Worm (Caenorhabditis elegans) whole organism, late embryonic: ENCODE results near the gene ZK742.7.

Experiments
- C08G9.2 ChIP-seq: sonication (generic microtip); optimal IDR thresholded peaks from 2 replicates; lab custom pipeline; 2016; ENCODE audit warnings: mild to moderate bottlenecking, missing genetic modification characterization, moderate library complexity, missing compliant biosample characterization
- F13H6.1 ChIP-seq: sonication (generic microtip); optimal IDR thresholded peaks from 2 replicates; lab custom pipeline; 2016; ENCODE audit warnings: missing genetic modification characterization, missing compliant biosample characterization
- K09A11.1 ChIP-seq: sonication (generic microtip); optimal IDR thresholded peaks from 2 replicates; lab custom pipeline; 2017; ENCODE audit warnings: antibody characterized with exemption, mild to moderate bottlenecking, missing genetic modification characterization, missing compliant biosample characterization; ENCODE audit not compliant: insufficient read depth
- ceh-14 ChIP-seq: sonication (generic microtip); optimal IDR thresholded peaks from 2 replicates; lab custom pipeline; 2016; ENCODE audit warnings: missing genotype, missing genetic modification characterization, missing compliant biosample characterization
- ceh-18 ChIP-seq: sonication (generic microtip); optimal IDR thresholded peaks from 2 replicates; lab custom pipeline; 2016; ENCODE audit warnings: missing genetic modification characterization, missing compliant biosample characterization
- ceh-2 ChIP-seq: sonication (generic microtip); optimal IDR thresholded peaks from 2 replicates; lab custom pipeline; 2016; ENCODE audit warnings: missing genotype, missing genetic modification characterization, missing compliant biosample characterization
- ceh-24 ChIP-seq: sonication (generic microtip); optimal IDR thresholded peaks from 2 replicates; lab custom pipeline; 2016; ENCODE audit warnings: mild to moderate bottlenecking, missing genetic modification characterization, missing compliant biosample characterization
- ceh-31 ChIP-seq: sonication (generic microtip); optimal IDR thresholded peaks from 2 replicates; lab custom pipeline; 2016; ENCODE audit warnings: missing genetic modification characterization, missing compliant biosample characterization
- ceh-34 ChIP-seq: sonication (generic microtip); optimal IDR thresholded peaks from 2 replicates; lab custom pipeline; 2016; ENCODE audit warnings: mild to moderate bottlenecking, missing genetic modification characterization, missing compliant biosample characterization
- ceh-45 ChIP-seq: fragments of 200-800 bp; sonication (Bioruptor generic); IDR thresholded peaks from 2 replicates; pipeline ENCODE4 v1.3.6; 2022; ENCODE audit warnings: missing genetic modification reagents, missing genetic modification characterization, missing compliant biosample characterization
- ceh-6 ChIP-seq: fragments of 200-800 bp; sonication (Bioruptor generic); optimal IDR thresholded peaks from 2 replicates; lab custom pipeline; 2018; ENCODE audit warnings: mild to moderate bottlenecking, missing genetic modification characterization, missing compliant biosample characterization
- dve-1 ChIP-seq: sonication (generic microtip); optimal IDR thresholded peaks from 2 replicates; lab custom pipeline; 2017; ENCODE audit warnings: antibody characterized with exemption, mild to moderate bottlenecking, missing genetic modification characterization, missing compliant biosample characterization
- elt-2 ChIP-seq: sonication (generic microtip); optimal IDR thresholded peaks from 2 replicates; lab custom pipeline; 2016; ENCODE audit warnings: missing genetic modification reagents, missing genetic modification characterization, missing compliant biosample characterization
- ets-4 ChIP-seq: sonication (generic microtip); optimal IDR thresholded peaks from 2 replicates; lab custom pipeline; 2016; ENCODE audit warnings: missing genetic modification characterization, missing compliant biosample characterization
- fax-1 ChIP-seq: sonication (generic microtip); optimal IDR thresholded peaks from 2 replicates; lab custom pipeline; 2016; ENCODE audit warnings: missing genotype, missing genetic modification characterization, missing compliant biosample characterization
- fkh-10 ChIP-seq: fragments of 150-350 bp; optimal IDR thresholded peaks from 2 replicates; lab custom pipeline; 2014; ENCODE audit warnings: missing biosample characterization, missing genetic modification reagents, missing genetic modification characterization
- fkh-6 ChIP-seq: sonication (generic microtip); optimal IDR thresholded peaks from 2 replicates; lab custom pipeline; 2016; ENCODE audit warnings: missing genetic modification characterization, missing compliant biosample characterization
- hlh-13 ChIP-seq: fragments of 200-800 bp; sonication (Bioruptor generic); optimal IDR thresholded peaks from 2 replicates; lab custom pipeline; 2018; ENCODE audit warnings: mild to moderate bottlenecking, missing genetic modification characterization, missing compliant biosample characterization
- lim-6 ChIP-seq: sonication (generic microtip); optimal IDR thresholded peaks from 2 replicates; lab custom pipeline; 2016; ENCODE audit warnings: missing genetic modification characterization, missing compliant biosample characterization
- lin-11 ChIP-seq: fragments of 200-800 bp; sonication (Bioruptor generic); optimal IDR thresholded peaks from 2 replicates; lab custom pipeline; 2018; ENCODE audit warnings: mild to moderate bottlenecking, missing genetic modification characterization, missing compliant biosample characterization
- nhr-11 ChIP-seq: fragments of 150-350 bp; optimal IDR thresholded peaks from 2 replicates; lab custom pipeline; 2014; ENCODE audit warnings: missing biosample characterization, missing genetic modification characterization
- nhr-232 ChIP-seq: sonication (generic microtip); optimal IDR thresholded peaks from 2 replicates; lab custom pipeline; 2016; ENCODE audit warnings: missing genetic modification characterization, missing compliant biosample characterization
- odd-2 ChIP-seq: sonication (generic microtip); optimal IDR thresholded peaks from 2 replicates; lab custom pipeline; 2017; ENCODE audit warnings: antibody characterized with exemption, mild to moderate bottlenecking, missing genetic modification characterization, missing compliant biosample characterization
- pat-9 ChIP-seq: fragments of 200-800 bp; sonication (Bioruptor generic); optimal IDR thresholded peaks from 2 replicates; lab custom pipeline; 2018; ENCODE audit warnings: mild to moderate bottlenecking, missing genetic modification characterization, moderate library complexity, missing compliant biosample characterization
- pros-1 ChIP-seq: fragments of 150-350 bp; optimal IDR thresholded peaks from 2 replicates; lab custom pipeline; 2014; ENCODE audit warnings: missing biosample characterization, missing genetic modification reagents, missing genetic modification characterization
- ref-2 ChIP-seq: sonication (generic microtip); optimal IDR thresholded peaks from 2 replicates; lab custom pipeline; 2016; ENCODE audit warnings: missing genetic modification characterization, missing compliant biosample characterization
- sox-2 ChIP-seq: fragments of 200-800 bp; sonication (Bioruptor generic); IDR thresholded peaks from 2 replicates; pipeline ENCODE4 v1.3.6; 2022; ENCODE audit warnings: missing genetic modification reagents, missing genetic modification characterization, missing compliant biosample characterization
- sox-4 ChIP-seq: sonication (generic microtip); optimal IDR thresholded peaks from 2 replicates; lab custom pipeline; 2017; ENCODE audit warnings: mild to moderate bottlenecking, missing genetic modification characterization, inconsistent platforms, missing compliant biosample characterization
- tbx-2 ChIP-seq: sonication (generic microtip); optimal IDR thresholded peaks from 2 replicates; lab custom pipeline; 2016; ENCODE audit warnings: missing genetic modification characterization, missing compliant biosample characterization
- ttx-3 ChIP-seq: sonication (generic microtip); optimal IDR thresholded peaks from 2 replicates; lab custom pipeline; 2016; ENCODE audit warnings: missing genetic modification reagents, missing genetic modification characterization, missing compliant biosample characterization
- unc-3 ChIP-seq, 2 experiments: fragments of 200-800 bp in 1 of 2; sonication (Bioruptor generic) in 1 of 2; sonication (generic microtip) in 1 of 2; conservative IDR thresholded peaks in 1 of 2; optimal IDR thresholded peaks in 1 of 2; 2 replicates each; pipeline versions ENCODE4 v1.3.6 to Lab custom; 2016 to 2022; ENCODE audit warnings: missing compliant biosample characterization in 2 of 2, missing genetic modification characterization in 2 of 2, missing genetic modification reagents in 1 of 2
- unc-42 ChIP-seq: sonication (generic microtip); optimal IDR thresholded peaks from 2 replicates; lab custom pipeline; 2016; ENCODE audit warnings: missing genotype, missing genetic modification characterization, missing compliant biosample characterization
- unc-55 ChIP-seq: sonication (generic microtip); optimal IDR thresholded peaks from 2 replicates; lab custom pipeline; 2017; ENCODE audit warnings: missing biosample characterization, missing genetic modification reagents, missing genetic modification characterization
- zip-5 ChIP-seq: sonication (generic microtip); optimal IDR thresholded peaks from 2 replicates; lab custom pipeline; 2016; ENCODE audit warnings: missing genetic modification characterization, missing compliant biosample characterization
- ztf-16 ChIP-seq: sonication (generic microtip); optimal IDR thresholded peaks from 2 replicates; lab custom pipeline; 2017; ENCODE audit warnings: missing genetic modification characterization, missing compliant biosample characterization

ZK742.7 gene

ce11 chrV:7810591-7810990 lies 12.4 kb downstream of the ZK742.7 start:
- no peak for TF ChIP-seq sox-2
- no peak for TF ChIP-seq ceh-2
- no peak for TF ChIP-seq ceh-31 (tag; lab: Kevin White, UChicago)
- TF ChIP-seq ttx-3: no peak
- no peak for TF ChIP-seq K09A11.1
- no peak for TF ChIP-seq ceh-6 (GFP tag; lab: Kevin White, UChicago)
- no peak for TF ChIP-seq unc-3 (GFP tag; conservative IDR thresholded peaks at IDR 0.05; lab: Robert Waterston, UW)
- no peak for TF ChIP-seq unc-3 (tag; optimal IDR thresholded peaks at IDR 0.05; lab: Kevin White, UChicago)
- TF ChIP-seq nhr-11 (tag; lab: Kevin White, UChicago): no peak
- TF ChIP-seq, all 69 proteins: peak for 0

ce11 chrV:7811758-7812157 lies 13.6 kb downstream of the ZK742.7 start, which contains the start of gene ZK742.4:
ZK742.4 (minus strand) TSS chrV:7811792.
- TF ChIP-seq pros-1 (tag; lab: Kevin White, UChicago): no peak
- TF ChIP-seq tbx-2 (tag; lab: Kevin White, UChicago): peak; percentile 12
- no peak for TF ChIP-seq ztf-16
- no peak for TF ChIP-seq ceh-45 (GFP tag; lab: Robert Waterston, UW)
- no peak for TF ChIP-seq sox-4 (tag; lab: Kevin White, UChicago)

ce11 chrV:7814601-7815000 lies 16.4 kb downstream of the ZK742.7 start, which contains the start of gene ZK742.6:
ZK742.6 (minus strand) TSS chrV:7814942.
- TF ChIP-seq fkh-6 (tag; lab: Kevin White, UChicago) (no peak), ceh-31 (tag; lab: Kevin White, UChicago) (no peak), ceh-18 (tag; lab: Kevin White, UChicago) (no peak), odd-2 (tag; lab: Kevin White, UChicago) (no peak), lin-11 (tag; lab: Kevin White, UChicago) (no peak), ceh-34 (tag; lab: Kevin White, UChicago) (no peak), pat-9 (tag; lab: Kevin White, UChicago) (no peak), ref-2 (tag; lab: Kevin White, UChicago) (no peak)

DNA sequence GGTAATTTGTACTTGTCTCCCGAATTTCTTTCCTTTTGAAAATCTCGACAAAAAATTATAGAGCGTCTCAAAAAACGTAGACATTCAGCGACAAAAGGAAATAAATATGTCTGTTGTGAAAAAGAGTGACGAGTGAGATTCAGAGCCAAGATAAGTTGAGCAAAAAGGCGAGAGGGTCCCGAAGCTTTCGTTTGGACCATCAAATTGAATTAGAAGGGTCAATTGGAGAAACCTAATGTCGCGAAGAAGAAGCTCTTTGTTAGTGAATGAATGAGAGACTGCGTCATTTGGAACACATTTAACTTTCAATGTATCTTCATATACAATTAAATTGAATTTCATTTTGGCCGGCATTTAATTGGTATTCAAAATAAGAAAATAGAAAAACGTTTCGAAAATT lies 18.3 kb downstream of the ZK742.7 start:
- TF ChIP-seq fkh-6 (tag; lab: Kevin White, UChicago): no peak
- TF ChIP-seq hlh-13: no peak
- no peak for TF ChIP-seq fkh-10 (GFP tag; lab: Kevin White, UChicago)
- TF ChIP-seq nhr-232: no peak
- peak; percentile 95 for TF ChIP-seq unc-42
- TF ChIP-seq ceh-14 (tag; lab: Kevin White, UChicago): no peak

DNA sequence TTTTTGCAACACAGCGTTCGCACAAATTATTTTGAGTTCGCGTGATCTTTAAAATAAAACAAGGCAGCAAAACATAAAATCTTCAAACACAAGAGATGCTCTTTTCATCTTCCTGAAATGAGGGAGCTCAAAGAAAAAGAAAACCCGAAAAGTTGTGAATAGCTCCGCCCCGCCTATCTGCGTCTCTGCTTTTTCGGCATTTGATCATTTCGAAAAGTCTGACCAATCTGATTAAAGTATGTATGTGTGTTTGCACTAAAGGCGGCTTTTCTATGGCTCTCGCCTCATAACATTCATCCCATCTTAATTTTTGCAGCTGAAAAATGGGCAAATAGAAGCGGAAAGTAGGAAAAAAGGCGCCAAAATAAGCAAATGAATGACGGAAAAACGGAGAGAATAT lies 21.4 kb downstream of the ZK742.7 start:
- TF ChIP-seq F13H6.1 (tag; lab: Kevin White, UChicago) (no peak), unc-42 (peak; percentile 74)

DNA sequence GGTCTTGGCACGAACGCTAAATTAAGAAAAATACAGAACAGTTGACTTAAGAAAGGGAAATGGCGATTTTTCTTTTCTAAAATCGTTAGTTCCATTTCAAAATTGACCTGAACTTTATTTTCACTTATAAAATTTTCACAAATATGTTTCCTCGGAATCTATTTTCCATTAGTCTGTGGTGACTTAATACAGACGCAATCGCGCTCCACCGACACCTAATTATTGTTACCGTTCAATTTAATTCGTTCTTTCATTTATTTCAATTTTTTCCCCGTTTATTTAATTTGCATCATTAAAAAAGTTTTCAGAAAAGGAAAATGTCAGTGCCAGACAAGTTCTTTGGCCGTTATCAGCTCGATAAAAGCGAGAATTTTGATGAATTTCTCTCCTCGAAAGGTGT lies 22.1 kb downstream of the ZK742.7 start, which contains the start of gene lbp-4:
lbp-4 (plus strand) TSS at position 309 of the 400 bp plus-strand sequence.
- TF ChIP-seq ceh-34 (tag; lab: Kevin White, UChicago) (no peak), ets-4 (tag; lab: Kevin White, UChicago) (peak; percentile 14), pros-1 (tag; lab: Kevin White, UChicago) (no peak), elt-2 (tag; lab: Kevin White, UChicago) (peak; percentile 22), ceh-14 (tag; lab: Kevin White, UChicago) (peak; percentile 62), fax-1 (tag; lab: Kevin White, UChicago) (no peak), ceh-2 (peak; percentile 24), ceh-24 (tag; lab: Kevin White, UChicago) (no peak), dve-1 (tag; lab: Kevin White, UChicago) (no peak), unc-42 (peak; percentile 50), unc-55 (no peak), ceh-31 (tag; lab: Kevin White, UChicago) (peak; percentile 92), odd-2 (tag; lab: Kevin White, UChicago) (no peak), tbx-2 (tag; lab: Kevin White, UChicago) (peak; percentile 79), C08G9.2 (tag; lab: Kevin White, UChicago) (peak; percentile 57), lim-6 (tag; lab: Kevin White, UChicago) (peak; percentile 23), zip-5 (tag; lab: Kevin White, UChicago) (peak; percentile 2)
